Worm (Caenorhabditis elegans) whole organism, L4 larva: ENCODE results near the gene C40C9.4.

Source experiments
- ceh-28 ChIP-seq: fragments of 150-350 bp; optimal IDR thresholded peaks from 2 replicates; lab custom pipeline; 2014; ENCODE audit warnings: missing biosample characterization, missing genetic modification reagents, missing genetic modification characterization
- ces-1 ChIP-seq: fragments of 150-350 bp; sonication (generic microtip); optimal IDR thresholded peaks from 4 replicates; lab custom pipeline; 2014; ENCODE audit warnings: missing biosample characterization, missing genetic modification reagents, missing genetic modification characterization
- lsy-2 ChIP-seq, 2 experiments: fragments of 150-350 bp in 1 of 2; sonication (generic microtip) in 1 of 2; optimal IDR thresholded peaks; 2 replicates each; lab custom pipeline; 2014 to 2017; ENCODE audit warnings: missing biosample characterization in 2 of 2, missing genetic modification characterization in 2 of 2
- pha-4 ChIP-seq, 2 experiments: fragments of 150-350 bp in 1 of 2; fragments of 200-800 bp in 1 of 2; sonication (Bioruptor generic) in 1 of 2; IDR thresholded peaks in 1 of 2; optimal IDR thresholded peaks in 1 of 2; 2 replicates each; pipeline versions ENCODE4 v1.3.6 to Lab custom; 2014 to 2022; ENCODE audit warnings: missing genetic modification characterization in 2 of 2, missing genetic modification reagents in 2 of 2, missing biosample characterization in 1 of 2, missing compliant biosample characterization in 1 of 2

- TF ChIP-seq lsy-2 (tag; optimal IDR thresholded peaks at IDR 0.05; lab: Kevin White, UChicago): no peak
- TF ChIP-seq ces-1 (GFP tag; lab: Kevin White, UChicago): no peak
- no peak for TF ChIP-seq ceh-28
- TF ChIP-seq pha-4 (GFP tag; IDR thresholded peaks at IDR 0.05; lab: Robert Waterston, UW): no peak
- TF ChIP-seq pha-4 (tag; optimal IDR thresholded peaks at IDR 0.05; lab: Kevin White, UChicago): no peak
Measured at ce11 chrX:13632245-13632644, 18.7 kb upstream of the C40C9.4 start.
